Worm (Caenorhabditis elegans): ENCODE data around the gene F09F9.2.

Gene F09F9.2

DNA sequence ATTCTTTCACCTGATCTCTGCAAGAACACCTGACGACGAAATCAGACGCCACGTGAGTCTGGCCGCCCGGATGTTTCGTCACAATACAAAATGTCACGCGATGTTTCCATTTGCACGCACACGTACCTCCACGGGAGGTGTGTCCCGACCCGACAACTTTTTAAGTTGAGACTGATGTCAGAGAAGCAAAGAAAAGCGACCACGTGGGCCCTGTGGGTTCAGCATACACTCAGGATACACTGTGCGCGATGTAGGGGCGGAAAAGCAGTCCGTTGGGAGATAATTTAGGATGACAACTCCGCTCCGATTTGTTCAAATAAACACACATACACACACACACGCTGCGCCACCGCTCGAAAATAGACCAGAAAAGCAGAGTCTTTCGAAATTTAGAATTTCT, 31.0 kb upstream of the F09F9.2 start (continued):
- TF ChIP-seq zag-1 (tag; optimal IDR thresholded peaks at IDR 0.05) (no peak), php-3 (GFP tag; IDR thresholded peaks at IDR 0.05) (peak; percentile 57; the same call in 1 of the 2 replicates), nhr-76 (tag; optimal IDR thresholded peaks at IDR 0.05) (no peak), saeg-2 (GFP tag; IDR thresholded peaks at IDR 0.05) (peak; percentile 80), tag-97 (GFP tag; IDR thresholded peaks at IDR 0.05) (no peak), nhr-10 (tag; optimal IDR thresholded peaks at IDR 0.05) (no peak), hlh-11 (tag; optimal IDR thresholded peaks at IDR 0.05) (peak; percentile 98), dmd-6 (GFP tag; IDR thresholded peaks at IDR 0.05) (peak; percentile 96), zip-11 (GFP tag; IDR thresholded peaks at IDR 0.05) (no peak), ceh-32 (tag; optimal IDR thresholded peaks at IDR 0.05; ENCODE audit: poor library complexity) (peak; percentile 48), F49E8.2 (tag; optimal IDR thresholded peaks at IDR 0.05; ENCODE audit: borderline replicate concordance) (no peak), lim-7 (GFP tag; IDR thresholded peaks at IDR 0.05) (0 out of 2 replicates have a peak, but pooled peaks have one; percentile 10), mep-1 (tag; optimal IDR thresholded peaks at IDR 0.05) (peak; percentile 63), hlh-30 (tag; optimal IDR thresholded peaks at IDR 0.05; ENCODE audit: insufficient read depth) (peak; percentile 98), snpc-4 (tag; optimal IDR thresholded peaks at IDR 0.05) (no peak), nhr-25 (tag; optimal IDR thresholded peaks at IDR 0.05; ENCODE audit: borderline replicate concordance, insufficient read depth) (no peak), vab-7 (GFP tag; IDR thresholded peaks at IDR 0.05) (no peak), nhr-6 (tag; optimal IDR thresholded peaks at IDR 0.05) (no peak), mxl-3 (GFP tag; optimal IDR thresholded peaks at IDR 0.05) (peak; percentile 93), ztf-11 (tag; optimal IDR thresholded peaks at IDR 0.05) (no peak), skn-1 (tag; optimal IDR thresholded peaks at IDR 0.05) (peak; percentile 34), hif-1 (tag; optimal IDR thresholded peaks at IDR 0.05) (peak; percentile 98 to 100), ceh-62 (tag; optimal IDR thresholded peaks at IDR 0.05) (no peak), nhr-77 (tag; optimal IDR thresholded peaks at IDR 0.05) (no peak), spr-3 (GFP tag; optimal IDR thresholded peaks at IDR 0.05) (no peak), dpl-1 (GFP tag; optimal IDR thresholded peaks at IDR 0.05) (peak; percentile 14), Y5F2A.4 (GFP tag; optimal IDR thresholded peaks at IDR 0.05) (no peak), nhr-41 (GFP tag; IDR thresholded peaks at IDR 0.05) (no peak), ceh-44 (GFP tag; IDR thresholded peaks at IDR 0.05) (no peak), arid-1 (GFP tag; conservative IDR thresholded peaks at IDR 0.05) (peak; percentile 75), pha-4 (GFP tag; IDR thresholded peaks at IDR 0.05) (peak; percentile 50; the same call in 1 of the 2 replicates), pha-4 (tag; optimal IDR thresholded peaks at IDR 0.05) (no peak), rbr-2 (tag; optimal IDR thresholded peaks at IDR 0.05) (no peak), gei-8 (GFP tag; optimal IDR thresholded peaks at IDR 0.05) (peak; percentile 59), ZK546.5 (tag; optimal IDR thresholded peaks at IDR 0.05) (no peak), Y105C5A.15 (GFP tag; IDR thresholded peaks at IDR 0.05) (no peak), dmd-8 (GFP tag; IDR thresholded peaks at IDR 0.05) (0 out of 2 replicates have a peak, but pooled peaks have one; percentile 4), egl-43 (GFP tag; IDR thresholded peaks at IDR 0.05) (peak; percentile 47; the same call in 1 of the 2 replicates), daf-12 (tag; optimal IDR thresholded peaks at IDR 0.05) (no peak), lin-13 (GFP tag; optimal IDR thresholded peaks at IDR 0.05) (peak; percentile 88), T20F7.1 (GFP tag; optimal IDR thresholded peaks at IDR 0.05) (peak; percentile 60), jun-1 (tag; optimal IDR thresholded peaks at IDR 0.05) (no peak)

Measured in whole organism, L4 larva.